Fruit fly (Drosophila melanogaster) whole organism, embryonic: ENCODE data around the gene CAHbeta.

Experiments used
- Antp ChIP-seq: fragments of 200-800 bp; sonication (Bioruptor generic); optimal IDR thresholded peaks from 3 replicates; lab custom pipeline; 2016; ENCODE audit warnings: missing biosample characterization, missing genetic modification characterization
- Atf-2 ChIP-seq: fragments of 200-800 bp; sonication (Bioruptor generic); optimal IDR thresholded peaks from 2 replicates; lab custom pipeline; 2016; ENCODE audit warnings: missing biosample characterization, missing genetic modification characterization
- CG11093 ChIP-seq: fragments of 200-800 bp; sonication (Bioruptor generic); IDR thresholded peaks from 3 replicates; pipeline ENCODE4 v1.3.6; 2022; ENCODE audit warnings: missing biosample characterization, missing genetic modification characterization
- CG11398 ChIP-seq: fragments of 200-800 bp; sonication (Bioruptor generic); optimal IDR thresholded peaks from 2 replicates; lab custom pipeline; 2016; ENCODE audit warnings: missing biosample characterization, missing genetic modification characterization
- CG11560 ChIP-seq: fragments of 200-800 bp; sonication (Bioruptor generic); IDR thresholded peaks from 3 replicates; pipeline ENCODE4 v1.3.6; 2022; ENCODE audit warnings: missing biosample characterization, missing genetic modification characterization
- CG11695 ChIP-seq: fragments of 200-800 bp; sonication (Bioruptor generic); IDR thresholded peaks from 3 replicates; pipeline ENCODE4 v1.3.6; 2022; ENCODE audit warnings: missing biosample characterization, missing genetic modification characterization
- CG12942 ChIP-seq: fragments of 200-800 bp; sonication (Bioruptor generic); optimal IDR thresholded peaks from 3 replicates; lab custom pipeline; 2016; ENCODE audit warnings: missing biosample characterization, missing genetic modification characterization
- CG13123 ChIP-seq: fragments of 200-800 bp; sonication (Bioruptor generic); optimal IDR thresholded peaks from 2 replicates; lab custom pipeline; 2016; ENCODE audit warnings: missing biosample characterization, missing genetic modification characterization
- CG13624 ChIP-seq: fragments of 200-800 bp; sonication (Bioruptor generic); optimal IDR thresholded peaks from 2 replicates; lab custom pipeline; 2016; ENCODE audit warnings: missing biosample characterization, missing genetic modification characterization
- CG1529 ChIP-seq: fragments of 200-800 bp; sonication (Bioruptor generic); optimal IDR thresholded peaks from 3 replicates; lab custom pipeline; 2018; ENCODE audit warnings: missing biosample characterization, missing genetic modification characterization
- CG16815 ChIP-seq: fragments of 200-800 bp; sonication (Bioruptor generic); optimal IDR thresholded peaks from 3 replicates; lab custom pipeline; 2017; ENCODE audit warnings: missing biosample characterization, mild to moderate bottlenecking, missing genetic modification characterization
- CG17186 ChIP-seq: fragments of 200-800 bp; sonication (Bioruptor generic); optimal IDR thresholded peaks from 3 replicates; lab custom pipeline; 2017; ENCODE audit warnings: missing biosample characterization, missing genetic modification reagents, missing genetic modification characterization
- CG2199 ChIP-seq: fragments of 200-800 bp; sonication (Bioruptor generic); IDR thresholded peaks from 3 replicates; pipeline ENCODE4 v1.3.6; 2022; ENCODE audit warnings: missing biosample characterization, missing genetic modification characterization
- CG30020 ChIP-seq: fragments of 200-800 bp; optimal IDR thresholded peaks from 2 replicates; lab custom pipeline; 2019; ENCODE audit warnings: missing biosample characterization, mild to moderate bottlenecking, missing genetic modification characterization, moderate library complexity
- CG42726 ChIP-seq: fragments of 200-800 bp; sonication (Bioruptor generic); IDR thresholded peaks from 2 replicates; pipeline ENCODE4 v1.3.6; 2022; ENCODE audit warnings: missing biosample characterization, missing genetic modification characterization; ENCODE audit not compliant: partially characterized antibody
- CG7271 ChIP-seq: fragments of 200-800 bp; sonication (Bioruptor generic); optimal IDR thresholded peaks from 2 replicates; lab custom pipeline; 2018; ENCODE audit warnings: missing biosample characterization, mild to moderate bottlenecking, missing genetic modification characterization, moderate library complexity
- CG8281 ChIP-seq: fragments of 200-800 bp; sonication (Bioruptor generic); optimal IDR thresholded peaks from 2 replicates; lab custom pipeline; 2018; ENCODE audit warnings: missing biosample characterization, mild to moderate bottlenecking, missing genetic modification characterization, moderate library complexity
- CG8478 ChIP-seq: fragments of >200 bp; optimal IDR thresholded peaks from 2 replicates; lab custom pipeline; 2018
- CG9215 ChIP-seq: fragments of 200-800 bp; sonication (Bioruptor generic); IDR thresholded peaks from 2 replicates; pipeline ENCODE4 v1.3.6; 2022; ENCODE audit warnings: missing biosample characterization, missing genetic modification characterization
- CG9817 ChIP-seq: fragments of 200-800 bp; sonication (Bioruptor generic); optimal IDR thresholded peaks from 2 replicates; lab custom pipeline; 2018; ENCODE audit warnings: missing biosample characterization, mild to moderate bottlenecking, missing genetic modification characterization, moderate library complexity
- D ChIP-seq, 2 experiments: fragments of 200-800 bp in 1 of 2; fragments of >200 bp in 1 of 2; sonication (Bioruptor generic) in 1 of 2; optimal IDR thresholded peaks; 2 replicates in 1 of 2; 3 replicates in 1 of 2; lab custom pipeline; 2017; ENCODE audit warnings: mild to moderate bottlenecking in 1 of 2, missing biosample characterization in 1 of 2, missing genetic modification characterization in 1 of 2, missing genetic modification reagents in 1 of 2
- Deaf1 ChIP-seq: fragments of 200-800 bp; optimal IDR thresholded peaks from 3 replicates; lab custom pipeline; 2019; ENCODE audit warnings: missing biosample characterization, mild to moderate bottlenecking, missing genetic modification characterization, moderate library complexity
- Dref ChIP-seq: fragments of 200-800 bp; sonication (Bioruptor generic); IDR thresholded peaks from 2 replicates; pipeline ENCODE4 v1.3.6; 2022; ENCODE audit warnings: missing biosample characterization, missing genetic modification characterization
- HLH4C ChIP-seq: fragments of 200-800 bp; sonication (Bioruptor generic); IDR thresholded peaks from 3 replicates; pipeline ENCODE4 v1.3.6; 2022; ENCODE audit warnings: missing biosample characterization, missing genetic modification characterization; ENCODE audit not compliant: partially characterized antibody
- Lpt ChIP-seq: fragments of >200 bp; optimal IDR thresholded peaks from 2 replicates; lab custom pipeline; 2018; ENCODE audit warnings: missing biosample characterization, missing genetic modification characterization
- Mrtf ChIP-seq: fragments of 200-800 bp; sonication (Bioruptor generic); IDR thresholded peaks from 3 replicates; pipeline ENCODE4 v1.3.6; 2022; ENCODE audit warnings: missing biosample characterization, missing genetic modification characterization
- Neu2 ChIP-seq: fragments of 200-800 bp; sonication (Bioruptor generic); optimal IDR thresholded peaks from 3 replicates; lab custom pipeline; 2016; ENCODE audit warnings: missing biosample characterization, missing genetic modification characterization, borderline replicate concordance
- Oaz ChIP-seq: fragments of 200-800 bp; sonication (Bioruptor generic); IDR thresholded peaks from 2 replicates; pipeline ENCODE4 v1.3.6; 2022; ENCODE audit warnings: missing biosample characterization, missing genetic modification characterization
- Six4 ChIP-seq: fragments of 200-800 bp; sonication (Bioruptor generic); optimal IDR thresholded peaks from 2 replicates; lab custom pipeline; 2016; ENCODE audit warnings: missing biosample characterization, missing genetic modification characterization
- ase ChIP-seq: fragments of 200-800 bp; sonication (Bioruptor generic); IDR thresholded peaks from 3 replicates; pipeline ENCODE4 v1.3.6; 2022; ENCODE audit warnings: missing biosample characterization, missing genetic modification characterization
- bbx ChIP-seq: fragments of 200-800 bp; sonication (Bioruptor generic); IDR thresholded peaks from 2 replicates; pipeline ENCODE4 v1.3.6; 2022; ENCODE audit warnings: missing biosample characterization, missing genetic modification characterization; ENCODE audit not compliant: partially characterized antibody
- caup ChIP-seq: fragments of 200-800 bp; sonication (Bioruptor generic); optimal IDR thresholded peaks from 3 replicates; lab custom pipeline; 2017; ENCODE audit warnings: missing biosample characterization, mild to moderate bottlenecking, missing genetic modification characterization, moderate library complexity; ENCODE audit not compliant: severe bottlenecking
- chif ChIP-seq, 2 experiments: fragments of 200-800 bp; sonication (Bioruptor generic); optimal IDR thresholded peaks; 3 replicates each; lab custom pipeline; 2016; ENCODE audit warnings: missing biosample characterization in 2 of 2, missing genetic modification characterization in 2 of 2
- chinmo ChIP-seq: fragments of 200-800 bp; sonication (Bioruptor generic); IDR thresholded peaks from 4 replicates; pipeline ENCODE4 v1.3.6; 2022; ENCODE audit warnings: missing biosample characterization, missing genetic modification characterization; ENCODE audit not compliant: partially characterized antibody
- dimm ChIP-seq: fragments of 200-800 bp; sonication (Bioruptor generic); IDR thresholded peaks from 2 replicates; pipeline ENCODE4 v1.3.6; 2022; ENCODE audit warnings: missing biosample characterization, missing genetic modification characterization
- dm ChIP-seq: fragments of 200-800 bp; sonication (Bioruptor generic); optimal IDR thresholded peaks from 3 replicates; lab custom pipeline; 2016; ENCODE audit warnings: missing biosample characterization, missing genetic modification characterization
- esg ChIP-seq: fragments of 200-800 bp; sonication (Bioruptor generic); conservative IDR thresholded peaks from 2 replicates; pipeline ENCODE4 v1.3.6; 2022; ENCODE audit warnings: missing biosample characterization, missing genetic modification characterization
- fru ChIP-seq: fragments of >200 bp; optimal IDR thresholded peaks from 2 replicates; lab custom pipeline; 2017
- ftz-f1 ChIP-seq: fragments of 200-800 bp; sonication (Bioruptor generic); optimal IDR thresholded peaks from 2 replicates; lab custom pipeline; 2016; ENCODE audit warnings: missing biosample characterization, missing genetic modification characterization
- gcm2 ChIP-seq: fragments of 200-800 bp; sonication (Bioruptor generic); optimal IDR thresholded peaks from 2 replicates; lab custom pipeline; 2016; ENCODE audit warnings: missing biosample characterization, missing genetic modification characterization
- grau ChIP-seq: fragments of 200-800 bp; optimal IDR thresholded peaks from 3 replicates; lab custom pipeline; 2019; ENCODE audit warnings: missing biosample characterization, mild to moderate bottlenecking, missing genetic modification characterization, moderate library complexity
- jigr1 ChIP-seq: fragments of 200-800 bp; sonication (Bioruptor generic); IDR thresholded peaks from 3 replicates; pipeline ENCODE4 v1.3.6; 2022; ENCODE audit warnings: missing biosample characterization, missing genetic modification characterization
- kni ChIP-seq: fragments of 200-800 bp; sonication (Bioruptor generic); optimal IDR thresholded peaks from 3 replicates; lab custom pipeline; 2017; ENCODE audit warnings: mild to moderate bottlenecking, missing biosample characterization, missing genetic modification reagents, missing genetic modification characterization
- onecut ChIP-seq: fragments of 200-800 bp; sonication (Bioruptor generic); IDR thresholded peaks from 2 replicates; pipeline ENCODE4 v1.3.6; 2022; ENCODE audit warnings: missing biosample characterization, missing genetic modification characterization
- pb ChIP-seq: fragments of 200-800 bp; sonication (Bioruptor generic); optimal IDR thresholded peaks from 3 replicates; lab custom pipeline; 2016; ENCODE audit warnings: missing biosample characterization, missing genetic modification characterization
- pfk ChIP-seq: fragments of 200-800 bp; sonication (Bioruptor generic); optimal IDR thresholded peaks from 2 replicates; lab custom pipeline; 2018; ENCODE audit warnings: missing biosample characterization, mild to moderate bottlenecking, missing genetic modification characterization, moderate library complexity
- phol ChIP-seq: fragments of 200-800 bp; sonication (Bioruptor generic); optimal IDR thresholded peaks from 3 replicates; lab custom pipeline; 2018; ENCODE audit warnings: missing biosample characterization, mild to moderate bottlenecking, missing genetic modification characterization, moderate library complexity
- stwl ChIP-seq: fragments of 200-800 bp; sonication (Bioruptor generic); optimal IDR thresholded peaks from 3 replicates; lab custom pipeline; 2018; ENCODE audit warnings: missing biosample characterization, mild to moderate bottlenecking, missing genetic modification characterization, moderate library complexity
- tgo ChIP-seq: fragments of 200-800 bp; sonication (Bioruptor generic); IDR thresholded peaks from 3 replicates; pipeline ENCODE4 v1.3.6; 2022; ENCODE audit warnings: missing biosample characterization, missing genetic modification characterization
- vnd ChIP-seq: fragments of 200-800 bp; sonication (Bioruptor generic); IDR thresholded peaks from 3 replicates; pipeline ENCODE4 v1.3.6; 2022; ENCODE audit warnings: missing biosample characterization, missing genetic modification characterization; ENCODE audit not compliant: partially characterized antibody
- zf30C ChIP-seq: fragments of 200-800 bp; sonication (Bioruptor generic); optimal IDR thresholded peaks from 3 replicates; lab custom pipeline; 2018; ENCODE audit warnings: missing biosample characterization, mild to moderate bottlenecking, missing genetic modification characterization

CAHbeta gene

dm6 chr3R:8963756-8964342 is 16.8 kb upstream of the CAHbeta start (continued):
- TF ChIP-seq CG11695 (no peak), onecut (GFP tag; lab: Robert Waterston, UW) (no peak; the same call in 1 of the 2 replicates), phol (tag; lab: Kevin White, UChicago) (peak; percentile 47), CG30020 (tag; lab: Kevin White, UChicago) (no peak), CG2199 (GFP tag; lab: Robert Waterston, UW) (no peak), tgo (GFP tag; lab: Robert Waterston, UW) (peak; percentile 69), Six4 (GFP tag; lab: Kevin White, UChicago) (no peak), fru (no peak), CG7271 (tag; lab: Kevin White, UChicago) (no peak), CG11398 (GFP tag; lab: Kevin White, UChicago) (no peak), Oaz (GFP tag; lab: Robert Waterston, UW) (no peak), gcm2 (GFP tag; lab: Kevin White, UChicago) (no peak), jigr1 (GFP tag; lab: Robert Waterston, UW) (no peak), ftz-f1 (GFP tag; lab: Kevin White, UChicago) (no peak), kni (GFP tag; lab: Kevin White, UChicago) (no peak), zf30C (GFP tag; lab: Kevin White, UChicago) (no peak), Atf-2 (GFP tag; lab: Kevin White, UChicago) (no peak), pfk (GFP tag; lab: Kevin White, UChicago) (no peak), Neu2 (no peak), CG12942 (no peak), CG1529 (GFP tag; lab: Kevin White, UChicago) (peak; percentile 20), stwl (tag; lab: Kevin White, UChicago) (no peak), esg (GFP tag; lab: Robert Waterston, UW) (no peak), HLH4C (GFP tag; lab: Robert Waterston, UW) (no peak), Dref (GFP tag; lab: Robert Waterston, UW) (no peak), Deaf1 (tag; lab: Kevin White, UChicago) (no peak), bbx (GFP tag; lab: Robert Waterston, UW) (no peak), pb (no peak), vnd (GFP tag; lab: Robert Waterston, UW) (no peak), dimm (GFP tag; lab: Robert Waterston, UW) (0 out of 2 replicates have a peak, but pooled peaks have one; percentile 22), CG11560 (tag; lab: Robert Waterston, UW) (no peak), CG13123 (GFP tag; lab: Kevin White, UChicago) (no peak), chinmo (no peak), CG13624 (GFP tag; lab: Kevin White, UChicago) (no peak), CG11093 (GFP tag; lab: Robert Waterston, UW) (no peak), CG16815 (no peak), CG8281 (tag; lab: Kevin White, UChicago) (no peak), chif (GFP tag; optimal IDR thresholded peaks at IDR 0.05; lab: Kevin White, UChicago) (no peak), CG17186 (GFP tag; lab: Kevin White, UChicago) (no peak), CG8478 (lab: Kevin White, UChicago) (no peak), D (optimal IDR thresholded peaks at IDR 0.05; lab: Kevin White, UChicago) (no peak), D (GFP tag; optimal IDR thresholded peaks at IDR 0.05; lab: Kevin White, UChicago) (no peak), CG42726 (GFP tag; lab: Robert Waterston, UW) (no peak), ase (GFP tag; lab: Robert Waterston, UW) (no peak), dm (no peak), CG9215 (no peak), CG9817 (no peak), caup (no peak), Mrtf (GFP tag; lab: Robert Waterston, UW) (no peak), Antp (GFP tag; lab: Kevin White, UChicago) (no peak), grau (tag; lab: Kevin White, UChicago) (peak; percentile 32), Lpt (GFP tag; lab: Kevin White, UChicago) (no peak)
